Worm (Caenorhabditis elegans): ENCODE results near the gene T26A5.8.

The T26A5.8 gene

DNA sequence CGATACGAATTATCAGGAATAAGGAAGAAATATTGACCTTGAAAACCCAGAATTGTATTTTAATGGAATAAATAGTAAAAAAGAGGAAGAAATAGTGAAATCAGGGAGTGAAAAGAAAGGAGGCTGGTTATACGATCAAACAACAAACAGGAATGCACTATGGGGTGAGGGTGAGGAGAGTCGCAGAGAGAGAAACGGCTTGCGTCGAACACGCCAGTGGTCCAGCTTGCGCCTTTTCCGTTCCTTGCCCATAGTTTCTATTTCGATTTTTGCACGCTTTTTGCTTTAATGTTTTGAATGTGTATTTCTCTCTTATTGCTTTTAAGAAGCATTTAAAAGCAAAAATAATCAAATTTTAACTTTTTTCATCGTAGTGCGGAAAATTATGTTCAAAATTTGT, 9.0 kb downstream of the T26A5.8 start (continued):
- peak; percentile 74 for TF ChIP-seq ceh-20 (GFP tag; IDR thresholded peaks at IDR 0.05)
- TF ChIP-seq lim-7 (GFP tag; IDR thresholded peaks at IDR 0.05), result no peak
- TF ChIP-seq ZK546.5 (tag; optimal IDR thresholded peaks at IDR 0.05), result no peak
- TF ChIP-seq F44E2.7 (GFP tag; IDR thresholded peaks at IDR 0.05), result no peak
- TF ChIP-seq duxl-1 (tag; optimal IDR thresholded peaks at IDR 0.05; ENCODE audit: poor library complexity), result peak; percentile 51

DNA sequence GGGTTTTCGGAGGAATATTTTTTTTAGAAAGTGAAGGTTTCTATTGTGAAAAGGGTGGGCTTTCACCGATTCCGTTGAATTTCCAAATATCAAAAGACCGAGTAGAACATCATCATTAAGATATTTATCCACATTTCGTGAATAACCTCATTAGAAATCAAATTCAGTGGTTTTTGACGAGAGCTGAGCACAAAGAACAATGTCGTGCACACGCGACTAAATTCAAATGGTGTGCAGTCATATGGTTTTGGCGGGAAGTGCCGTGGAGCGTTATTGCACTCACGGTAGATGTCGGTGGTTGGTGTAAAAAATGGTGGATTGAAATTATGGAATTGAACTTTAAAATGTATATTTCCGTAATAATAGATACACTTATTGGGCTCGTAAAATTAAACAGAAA, 10.0 kb downstream of the T26A5.8 start:
- TF ChIP-seq hlh-30 (tag; optimal IDR thresholded peaks at IDR 0.05; ENCODE audit: insufficient read depth) (peak; percentile 76), lin-29 (GFP tag; IDR thresholded peaks at IDR 0.05) (no peak), Y105C5A.15 (GFP tag; IDR thresholded peaks at IDR 0.05) (no peak), aha-1 (tag) (no peak), lin-39 (tag; optimal IDR thresholded peaks at IDR 0.05) (no peak), unc-62 (GFP tag; optimal IDR thresholded peaks at IDR 0.05 in 1 of 2) (peak in 1 of 2 experiments; percentile 96), unc-62 (tag; optimal IDR thresholded peaks at IDR 0.05) (no peak), ZK546.5 (tag; optimal IDR thresholded peaks at IDR 0.05) (no peak), D1046.2 (GFP tag; IDR thresholded peaks at IDR 0.05) (no peak), mep-1 (tag; optimal IDR thresholded peaks at IDR 0.05) (peak; percentile 40), skn-1 (tag; optimal IDR thresholded peaks at IDR 0.05) (no peak), nhr-77 (tag; optimal IDR thresholded peaks at IDR 0.05) (no peak), nhr-76 (tag; optimal IDR thresholded peaks at IDR 0.05) (no peak), hmg-1.1 (GFP tag; IDR thresholded peaks at IDR 0.05) (0 out of 2 replicates have a peak, but pooled peaks have one; percentile 11), ceh-62 (tag; optimal IDR thresholded peaks at IDR 0.05) (no peak), php-3 (GFP tag; IDR thresholded peaks at IDR 0.05) (no peak), tra-1 (GFP tag; IDR thresholded peaks at IDR 0.05) (no peak), sdz-12 (GFP tag; optimal IDR thresholded peaks at IDR 0.05) (no peak), T26A8.4 (GFP tag; IDR thresholded peaks at IDR 0.05) (no peak), hlh-11 (tag; optimal IDR thresholded peaks at IDR 0.05) (peak; percentile 10), dve-1 (tag; optimal IDR thresholded peaks at IDR 0.05; ENCODE audit: insufficient read depth) (peak; percentile 5), R02D3.7 (tag; optimal IDR thresholded peaks at IDR 0.05) (no peak), daf-12 (tag; optimal IDR thresholded peaks at IDR 0.05) (no peak), mes-2 (tag; optimal IDR thresholded peaks at IDR 0.05; ENCODE audit: poor library complexity, severe bottlenecking) (peak; percentile 5), hif-1 (tag; optimal IDR thresholded peaks at IDR 0.05) (no peak), jun-1 (tag; optimal IDR thresholded peaks at IDR 0.05) (no peak), Y75B8A.6 (GFP tag; IDR thresholded peaks at IDR 0.05) (no peak), unc-130 (GFP tag; optimal IDR thresholded peaks at IDR 0.05) (no peak), dpl-1 (GFP tag; optimal IDR thresholded peaks at IDR 0.05) (peak; percentile 58), fkh-10 (GFP tag; optimal IDR thresholded peaks at IDR 0.05) (no peak), lin-38 (GFP tag; IDR thresholded peaks at IDR 0.05) (peak; percentile 39; the same call in 1 of the 2 replicates), nhr-28 (tag; optimal IDR thresholded peaks at IDR 0.05) (no peak), duxl-1 (tag; optimal IDR thresholded peaks at IDR 0.05; ENCODE audit: poor library complexity) (no peak), Y48G9A.11 (GFP tag; IDR thresholded peaks at IDR 0.05) (no peak), lsy-2 (tag; optimal IDR thresholded peaks at IDR 0.05) (peak in 1 of 2 experiments; percentile 28)

DNA sequence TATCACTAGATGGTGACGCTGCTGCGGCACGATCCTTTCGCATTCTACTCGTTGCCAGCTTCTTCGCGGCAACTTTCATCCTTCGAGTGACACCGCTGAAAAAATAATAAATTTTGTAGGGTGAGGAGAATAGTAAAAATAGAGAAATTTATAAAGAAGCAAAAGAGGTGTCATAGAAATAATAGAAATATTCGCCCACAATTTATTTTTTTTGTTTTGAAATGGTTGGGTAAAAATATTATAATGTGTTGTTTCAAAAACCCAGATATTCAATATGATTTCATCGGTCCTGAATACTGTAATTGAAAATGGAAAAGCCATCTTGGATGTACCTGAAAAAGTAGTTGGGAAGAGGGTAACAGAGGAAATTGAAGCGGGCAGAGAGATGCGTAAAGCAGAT, 10.4 kb downstream of the T26A5.8 start, which contains the start of gene set-1:
Gene set-1 (minus strand): TSS at position 101 of the 400 bp plus-strand sequence.
- TF ChIP-seq F26F4.8 (GFP tag; conservative IDR thresholded peaks at IDR 0.05), result no peak
- no peak for TF ChIP-seq gei-8 (GFP tag; optimal IDR thresholded peaks at IDR 0.05)
- no peak for TF ChIP-seq ceh-44 (GFP tag; IDR thresholded peaks at IDR 0.05)
- no peak for TF ChIP-seq nhr-25 (tag; optimal IDR thresholded peaks at IDR 0.05; ENCODE audit: borderline replicate concordance, insufficient read depth)
- no peak for TF ChIP-seq T20F7.1 (GFP tag; optimal IDR thresholded peaks at IDR 0.05)
- no peak for TF ChIP-seq lsy-2 (tag; optimal IDR thresholded peaks at IDR 0.05)
